Fruit fly (Drosophila melanogaster) S2 (cell line): ENCODE data around the gene Tie.
A peak's percentile ranks its signal among the peaks of the same experiment; 100 is the strongest.

Experiments
- CG8478 ChIP-seq: fragments of >200 bp; optimal IDR thresholded peaks from 2 replicates; lab custom pipeline; 2018
- CTCF ChIP-seq, 2 experiments: fragments of >200 bp; optimal IDR thresholded peaks; 2 replicates each; lab custom pipeline; 2018

The Tie gene

DNA sequence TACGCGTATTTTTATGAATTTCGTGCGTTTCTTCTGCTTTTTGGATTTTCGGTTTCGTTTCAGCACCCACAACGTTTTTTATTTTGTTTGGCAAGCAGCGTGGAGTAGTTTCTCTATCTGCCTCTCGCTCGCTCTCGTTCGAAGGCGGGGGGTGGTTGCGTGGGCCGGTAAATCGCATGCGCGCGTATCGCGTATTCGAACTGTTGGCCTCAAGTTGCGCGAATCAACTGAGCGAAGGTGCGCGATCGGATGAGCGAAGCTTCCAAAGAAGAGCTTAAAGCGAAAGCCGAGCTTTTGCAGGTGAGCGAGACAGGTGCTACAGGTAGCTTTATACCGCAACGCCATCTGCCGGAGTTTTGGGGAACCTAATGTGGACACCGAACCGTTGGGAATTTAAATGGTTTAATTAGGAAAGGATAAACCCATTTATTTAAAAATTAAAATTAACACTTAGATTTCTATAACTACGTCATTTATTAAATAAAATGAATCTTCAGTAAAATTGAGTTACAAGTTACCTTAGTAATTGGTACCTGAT, at the start of gene Tie:
TSS of gene Tie (minus strand) at position 205 of the 538 bp plus-strand sequence.
- TF ChIP-seq CTCF (optimal IDR thresholded peaks at IDR 0.05; lab: Kevin White, UChicago) (peak; percentile 45 to 63), CG8478 (lab: Kevin White, UChicago) (no peak)

DNA sequence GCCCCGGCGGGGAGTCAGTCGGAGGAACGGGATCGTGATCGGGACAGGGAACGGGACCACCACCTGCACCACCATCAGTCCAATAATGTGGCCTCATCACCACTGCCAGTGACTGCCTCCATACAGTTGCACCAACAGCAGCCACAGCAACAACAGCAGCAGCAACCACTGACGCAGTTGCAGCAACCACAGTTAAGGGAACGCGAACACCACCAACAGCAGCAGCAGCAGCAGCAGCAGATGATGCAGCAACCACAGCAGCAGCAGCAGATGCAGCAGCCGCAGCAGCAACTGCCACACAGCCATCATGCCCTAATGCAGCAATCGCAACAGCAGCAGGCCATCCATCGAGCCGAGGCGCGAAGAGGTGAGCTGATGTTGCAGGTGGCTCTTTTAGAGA, 43.4 kb upstream of the Tie start:
- TF ChIP-seq CTCF (optimal IDR thresholded peaks at IDR 0.05; lab: Kevin White, UChicago) = no peak
- TF ChIP-seq CG8478 (lab: Kevin White, UChicago) = no peak

DNA sequence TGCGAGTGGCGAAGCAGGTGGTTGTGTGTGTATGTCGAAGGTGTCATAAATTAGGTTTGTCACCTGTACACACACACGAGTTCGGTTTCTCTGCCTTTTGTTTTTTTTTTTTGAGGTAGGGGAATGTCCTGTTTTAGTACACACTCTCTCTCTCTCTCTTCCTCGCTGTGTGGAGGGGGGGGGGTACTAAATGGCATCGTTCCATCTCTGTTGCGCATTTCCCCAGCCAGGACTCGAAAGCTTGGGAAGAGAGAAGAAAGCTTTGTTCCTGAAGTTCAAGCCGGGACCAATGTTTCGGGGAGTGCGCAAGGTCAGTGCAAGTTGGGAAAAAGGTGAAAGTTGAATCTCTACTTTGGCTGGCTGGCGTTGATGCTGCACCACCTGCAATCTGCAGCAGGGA, 42.5 kb upstream of the Tie start:
- TF ChIP-seq CTCF (optimal IDR thresholded peaks at IDR 0.05; lab: Kevin White, UChicago) = no peak
- TF ChIP-seq CG8478 (lab: Kevin White, UChicago) = no peak

DNA sequence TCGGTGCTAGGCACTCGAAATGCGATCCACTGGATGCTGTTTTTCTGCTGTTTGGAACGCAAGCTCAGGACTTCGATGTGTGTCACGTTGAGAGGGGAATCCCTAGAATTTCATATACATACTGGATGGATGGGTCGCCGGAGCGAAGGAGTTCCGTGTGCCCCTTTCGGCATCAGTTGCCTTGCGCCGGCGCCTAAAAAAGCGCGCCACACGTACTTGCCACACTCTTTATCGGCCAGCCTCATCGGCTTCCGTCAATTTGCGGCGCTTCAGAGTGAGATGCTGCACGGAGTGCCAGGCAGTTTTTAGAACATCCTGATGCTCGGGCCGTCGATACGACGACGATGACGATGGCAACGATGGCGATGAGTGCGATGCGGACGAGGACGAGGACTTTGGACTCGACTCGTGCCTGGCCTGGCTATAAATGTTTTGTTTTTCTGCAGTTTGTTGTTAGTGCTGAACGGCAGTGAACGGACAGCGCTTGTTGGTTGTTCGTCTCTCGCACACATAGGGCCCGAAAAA, 24.9 kb upstream of the Tie start:
- TF ChIP-seq CTCF (optimal IDR thresholded peaks at IDR 0.05; lab: Kevin White, UChicago) (no peak), CG8478 (lab: Kevin White, UChicago) (no peak)

DNA sequence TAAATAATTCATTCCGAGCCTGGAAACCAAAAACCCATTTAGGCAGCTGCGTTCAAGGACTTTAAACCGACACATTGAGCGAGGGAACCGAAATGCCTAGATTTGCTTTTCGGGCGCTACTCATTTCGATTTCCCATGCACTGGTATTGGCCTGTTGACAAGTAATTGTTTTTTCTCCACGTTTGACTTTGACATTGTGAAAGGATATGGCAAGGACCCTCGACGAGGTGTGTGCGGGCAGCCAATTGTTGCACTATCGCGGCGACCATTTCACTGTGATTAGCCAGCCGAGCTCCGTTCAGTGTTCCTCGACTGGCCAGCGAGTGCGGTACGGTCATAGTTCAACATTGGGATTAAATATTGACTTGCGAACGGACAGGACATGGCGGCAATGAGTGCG, 23.8 kb upstream of the Tie start, which contains the start of gene CG42540:
TSS of gene CG42540 (plus strand) at position 301 of the 400 bp plus-strand sequence.
- TF ChIP-seq CTCF (optimal IDR thresholded peaks at IDR 0.05; lab: Kevin White, UChicago) = no peak
- no peak for TF ChIP-seq CG8478 (lab: Kevin White, UChicago)

DNA sequence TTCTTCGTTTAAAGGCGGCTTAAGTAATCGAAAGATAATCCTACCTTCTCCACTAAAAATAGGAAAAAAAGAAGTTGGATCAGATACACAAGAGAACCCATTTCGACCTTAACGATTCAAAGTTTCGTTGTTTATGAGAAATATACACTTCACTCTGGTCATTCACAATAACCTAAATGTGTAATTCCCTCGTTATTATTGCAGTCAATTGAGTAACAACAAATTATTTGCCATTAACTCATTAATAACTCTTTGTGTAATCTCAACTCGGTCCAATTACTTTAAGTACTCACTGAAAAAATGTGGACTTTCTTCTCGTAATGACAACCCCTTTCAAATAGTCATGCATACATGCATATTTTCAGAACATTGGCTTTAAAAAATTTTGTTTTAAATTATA, 23.2 kb upstream of the Tie start, which contains the start of gene CG33777:
TSS of gene CG33777 (minus strand) at position 101 of the 400 bp plus-strand sequence.
- TF ChIP-seq CG8478 (lab: Kevin White, UChicago) (no peak), CTCF (optimal IDR thresholded peaks at IDR 0.05; lab: Kevin White, UChicago) (no peak)

DNA sequence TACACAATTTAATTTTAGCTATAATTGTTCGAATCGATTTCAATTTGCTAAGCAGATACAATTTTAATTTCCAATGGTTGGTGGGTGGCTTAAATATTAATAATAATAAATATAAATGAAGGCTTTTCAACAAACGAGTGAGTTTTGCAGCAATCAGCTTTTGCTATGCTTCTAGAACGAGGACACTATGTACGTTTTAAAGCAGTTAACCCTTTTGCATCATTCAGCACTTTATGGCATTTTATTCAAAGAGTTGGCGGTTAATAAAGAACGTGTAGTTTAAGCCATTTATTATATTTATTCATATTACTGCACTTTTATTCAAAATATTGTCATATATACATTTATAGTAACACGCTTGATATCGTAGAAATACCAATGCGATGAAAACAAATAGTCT, 22.3 kb upstream of the Tie start:
- TF ChIP-seq CTCF (optimal IDR thresholded peaks at IDR 0.05; lab: Kevin White, UChicago) (no peak), CG8478 (lab: Kevin White, UChicago) (no peak)

DNA sequence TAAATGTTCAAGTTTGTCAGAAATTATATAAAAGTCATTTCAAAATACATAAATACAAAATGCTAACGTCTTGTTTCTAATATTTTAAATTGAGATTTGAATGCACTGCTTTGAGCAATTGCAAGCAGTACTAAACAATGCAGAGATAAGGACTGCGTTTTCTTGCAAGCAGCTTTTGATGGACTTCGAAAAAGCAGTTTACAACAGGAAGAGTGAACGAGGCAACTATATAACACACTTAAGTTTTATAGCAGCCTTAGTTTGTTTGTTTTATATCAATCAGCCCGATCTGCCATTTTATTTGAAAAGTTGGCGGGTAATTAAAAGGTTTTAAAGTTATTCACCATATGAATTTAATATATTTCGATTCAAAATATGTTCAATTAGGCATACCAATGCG, 21.4 kb upstream of the Tie start:
- TF ChIP-seq CTCF (optimal IDR thresholded peaks at IDR 0.05; lab: Kevin White, UChicago) = peak; percentile 26 to 52
- TF ChIP-seq CG8478 (lab: Kevin White, UChicago) = no peak

DNA sequence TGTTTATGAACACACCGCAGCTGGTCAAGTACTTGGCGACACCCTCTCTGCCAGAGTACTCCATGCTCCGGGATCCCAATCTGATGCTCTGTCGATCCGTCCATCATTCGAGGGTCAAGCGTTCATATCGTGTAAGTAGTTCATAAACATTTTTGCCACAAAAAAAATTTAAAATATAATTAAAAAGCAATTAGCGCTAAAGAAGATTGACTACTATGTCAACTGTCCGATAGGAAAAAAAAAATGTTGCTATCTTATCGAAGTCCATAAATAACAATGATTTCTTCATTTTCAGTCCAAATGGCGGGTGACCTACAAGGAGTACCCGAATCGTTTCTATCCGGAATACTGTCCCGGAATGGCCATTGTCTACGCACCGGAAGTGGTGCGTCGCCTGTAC, 19.9 kb upstream of the Tie start:
- TF ChIP-seq CTCF (optimal IDR thresholded peaks at IDR 0.05; lab: Kevin White, UChicago) (no peak), CG8478 (lab: Kevin White, UChicago) (no peak)

DNA sequence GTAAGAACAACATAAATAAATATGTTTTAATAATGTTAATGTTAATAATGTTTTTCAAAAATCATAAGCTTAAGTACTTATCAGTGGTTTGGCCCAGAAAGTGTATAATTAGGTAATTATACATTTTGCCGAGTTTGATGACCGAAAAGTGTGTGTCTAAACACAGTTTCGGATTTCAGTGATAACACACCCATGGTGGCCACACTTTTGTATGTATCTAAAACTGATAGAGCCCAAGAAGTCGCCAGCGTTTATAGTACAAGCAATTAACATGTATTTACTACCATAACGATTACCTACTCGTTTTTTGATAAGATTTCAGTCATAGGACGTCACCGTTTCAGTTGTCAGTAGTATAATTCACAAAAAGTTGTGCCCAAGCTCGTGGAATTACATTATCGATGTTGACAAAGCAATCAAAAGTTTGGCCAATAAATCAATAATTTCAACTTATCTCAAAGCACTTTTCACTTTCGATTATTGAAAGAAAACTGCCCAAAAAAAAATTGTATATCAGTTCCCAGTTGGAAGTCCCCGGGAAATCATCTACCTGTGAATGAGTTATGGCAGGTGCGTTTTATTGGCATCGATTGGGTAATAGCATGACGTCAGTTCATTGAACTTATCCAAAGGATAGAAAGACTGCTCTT, 18.3 kb upstream of the Tie start:
- TF ChIP-seq CTCF (optimal IDR thresholded peaks at IDR 0.05; lab: Kevin White, UChicago) (no peak), CG8478 (lab: Kevin White, UChicago) (no peak)

DNA sequence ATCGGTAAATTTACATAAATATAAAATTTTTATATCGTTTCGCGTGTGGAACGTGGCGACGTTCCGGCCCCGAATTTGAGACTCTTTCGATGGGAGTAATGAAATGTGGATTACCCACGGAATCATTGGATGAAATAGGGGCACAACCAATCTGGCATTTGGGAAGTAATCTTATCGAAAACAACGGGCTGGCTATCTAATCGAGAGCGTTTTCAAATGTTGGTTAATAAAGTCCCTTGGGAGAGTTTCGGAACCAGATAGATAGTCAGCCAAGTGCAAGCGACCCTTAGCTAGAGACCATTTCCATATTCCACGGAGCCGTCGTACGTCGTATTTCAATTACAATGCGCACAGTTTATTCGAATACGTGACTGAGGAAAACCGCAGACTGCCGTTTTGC, 17.4 kb upstream of the Tie start:
- TF ChIP-seq CTCF (optimal IDR thresholded peaks at IDR 0.05; lab: Kevin White, UChicago) = no peak
- TF ChIP-seq CG8478 (lab: Kevin White, UChicago) = no peak

DNA sequence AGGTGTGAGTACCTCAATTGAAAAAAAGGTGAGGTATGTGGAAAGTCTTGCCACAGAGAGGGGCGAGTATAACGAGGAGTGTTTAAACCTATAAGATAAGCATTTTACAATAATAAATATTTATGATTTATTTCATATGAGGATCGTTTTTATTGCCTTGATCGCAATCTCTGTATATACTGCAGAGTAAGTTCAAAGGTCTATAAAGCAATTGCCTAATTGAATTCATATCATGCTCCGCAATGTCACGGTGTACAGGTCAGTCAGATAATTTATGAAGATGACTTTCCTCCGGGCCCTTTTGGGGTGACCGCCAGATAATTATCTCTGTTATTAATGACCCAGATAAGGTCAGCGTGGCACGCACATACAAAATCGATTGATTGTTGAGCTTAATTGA, 16.4 kb upstream of the Tie start:
- TF ChIP-seq CTCF (optimal IDR thresholded peaks at IDR 0.05; lab: Kevin White, UChicago) (no peak), CG8478 (lab: Kevin White, UChicago) (no peak)

DNA sequence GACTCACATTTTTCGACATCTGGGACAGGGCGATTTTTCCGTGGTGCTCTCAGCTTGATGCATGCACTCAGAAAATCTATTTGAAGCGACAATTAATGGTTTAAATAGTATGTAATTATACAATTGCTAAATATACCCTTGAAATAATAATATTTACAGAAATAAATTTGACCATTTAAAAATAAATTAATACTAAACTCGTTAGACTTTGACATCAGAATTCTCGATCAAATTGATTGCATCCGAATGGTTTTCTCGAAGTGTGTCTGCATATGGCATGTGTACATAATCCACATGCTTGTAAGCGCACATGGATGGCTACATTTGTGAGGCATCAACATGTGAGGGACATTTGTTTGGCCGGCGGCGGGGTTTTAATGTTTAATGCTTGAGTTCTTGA, 14.7 kb upstream of the Tie start:
- TF ChIP-seq CTCF (optimal IDR thresholded peaks at IDR 0.05; lab: Kevin White, UChicago) (no peak), CG8478 (lab: Kevin White, UChicago) (no peak)

DNA sequence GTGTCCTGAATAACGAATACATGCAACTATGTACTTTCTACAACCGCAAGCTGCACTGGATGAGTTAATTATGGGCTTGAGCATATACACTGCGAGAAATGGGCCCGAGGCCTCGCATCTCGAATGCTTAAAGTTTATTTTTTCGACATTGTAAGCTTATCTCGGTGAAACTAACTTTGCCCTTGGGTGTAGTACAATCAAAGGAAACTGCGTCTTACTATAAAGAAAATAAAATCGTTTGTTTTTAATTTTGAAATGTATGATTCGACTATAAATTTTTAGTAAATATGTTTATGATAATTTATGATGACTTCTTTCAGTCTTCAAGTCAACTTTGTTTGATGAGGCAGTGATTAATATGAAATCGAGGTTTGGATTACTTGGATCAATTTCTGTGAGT, 13.8 kb upstream of the Tie start:
- TF ChIP-seq CG8478 (lab: Kevin White, UChicago) = no peak
- TF ChIP-seq CTCF (optimal IDR thresholded peaks at IDR 0.05; lab: Kevin White, UChicago) = no peak

DNA sequence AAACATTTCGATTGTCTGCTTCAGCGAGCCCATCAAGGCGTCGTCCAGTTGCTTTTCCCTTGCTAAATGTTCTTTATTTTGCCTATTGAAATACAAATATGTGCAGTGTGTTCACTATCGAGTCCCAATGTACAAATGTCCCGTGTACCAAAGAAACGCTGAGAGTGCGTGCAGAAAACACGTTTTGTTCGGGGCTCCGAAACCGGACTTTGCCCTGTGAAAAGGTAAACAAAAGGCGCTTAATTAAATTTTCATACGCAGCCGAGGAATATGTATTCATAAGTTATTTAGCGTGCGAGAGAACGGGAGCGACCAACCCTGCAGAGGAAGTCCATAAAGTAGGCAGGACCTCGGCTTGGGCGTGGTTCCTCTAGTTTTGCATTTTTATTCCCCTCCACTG, 13.2 kb upstream of the Tie start:
- TF ChIP-seq CTCF (optimal IDR thresholded peaks at IDR 0.05; lab: Kevin White, UChicago) = no peak
- TF ChIP-seq CG8478 (lab: Kevin White, UChicago) = no peak

DNA sequence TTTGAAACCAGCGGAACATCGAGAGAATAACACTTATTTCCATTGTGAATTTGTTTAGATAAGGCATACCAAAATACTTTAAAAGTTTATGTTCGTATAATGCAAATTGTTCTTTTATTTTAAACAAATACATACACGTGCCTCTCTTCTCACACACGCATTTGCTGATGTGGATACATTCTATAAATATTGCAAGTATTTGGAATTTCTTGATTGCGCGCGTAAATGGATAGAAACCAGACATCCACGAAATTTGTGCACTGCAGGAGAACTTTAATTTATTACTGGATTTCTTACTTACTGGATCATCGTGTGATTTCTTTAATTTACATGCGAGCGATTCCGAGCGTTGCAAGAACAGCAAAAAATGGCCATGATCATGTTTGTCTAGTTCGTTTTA, 12.7 kb upstream of the Tie start:
- TF ChIP-seq CTCF (optimal IDR thresholded peaks at IDR 0.05; lab: Kevin White, UChicago) = no peak
- no peak for TF ChIP-seq CG8478 (lab: Kevin White, UChicago)
